Worm (Caenorhabditis elegans) whole organism, L3 larva: ENCODE results near the gene str-28.

ENCODE experiments used
- daf-12 ChIP-seq: fragments of 150-350 bp; optimal IDR thresholded peaks from 2 replicates; lab custom pipeline; 2014; ENCODE audit warnings: missing biosample characterization, missing genetic modification reagents, missing genetic modification characterization
- egl-27 ChIP-seq: sonication (generic microtip); optimal IDR thresholded peaks from 4 replicates; lab custom pipeline; 2017; ENCODE audit warnings: missing biosample characterization, missing genetic modification reagents, missing genetic modification characterization
- elt-3 ChIP-seq, 3 experiments: fragments of 150-350 bp in 1 of 3; sonication (generic microtip) in 2 of 3; optimal IDR thresholded peaks; 2 replicates in 2 of 3; 4 replicates in 1 of 3; lab custom pipeline; 2014 to 2017; ENCODE audit warnings: missing biosample characterization in 3 of 3, missing genetic modification characterization in 3 of 3
- fkh-10 ChIP-seq: sonication (generic microtip); optimal IDR thresholded peaks from 2 replicates; lab custom pipeline; 2017; ENCODE audit warnings: missing biosample characterization, missing genetic modification reagents, missing genetic modification characterization
- fos-1 ChIP-seq: fragments of 150-350 bp; optimal IDR thresholded peaks from 2 replicates; lab custom pipeline; 2014; ENCODE audit warnings: missing biosample characterization, missing genetic modification characterization
- mdl-1 ChIP-seq: fragments of 150-350 bp; optimal IDR thresholded peaks from 2 replicates; lab custom pipeline; 2014; ENCODE audit warnings: missing biosample characterization, missing genetic modification characterization
- nhr-11 ChIP-seq: fragments of 150-350 bp; optimal IDR thresholded peaks from 2 replicates; lab custom pipeline; 2014; ENCODE audit warnings: missing biosample characterization, missing genetic modification characterization
- nhr-12 ChIP-seq: fragments of 150-350 bp; optimal IDR thresholded peaks from 2 replicates; lab custom pipeline; 2014; ENCODE audit warnings: missing biosample characterization, missing genetic modification characterization
- nhr-28 ChIP-seq: fragments of 150-350 bp; optimal IDR thresholded peaks from 2 replicates; lab custom pipeline; 2014; ENCODE audit warnings: missing biosample characterization, missing genetic modification characterization
- pqm-1 ChIP-seq: fragments of 150-350 bp; optimal IDR thresholded peaks from 2 replicates; lab custom pipeline; 2017; ENCODE audit warnings: missing biosample characterization, missing genetic modification characterization, inconsistent platforms
- tbx-2 ChIP-seq: sonication (generic microtip); optimal IDR thresholded peaks from 2 replicates; lab custom pipeline; 2016; ENCODE audit warnings: mild to moderate bottlenecking, missing genetic modification characterization, missing compliant biosample characterization
- unc-62 ChIP-seq: fragments of 150-350 bp; sonication (generic microtip); optimal IDR thresholded peaks from 4 replicates; lab custom pipeline; 2014; ENCODE audit warnings: missing biosample characterization, missing genetic modification reagents, missing genetic modification characterization

DNA sequence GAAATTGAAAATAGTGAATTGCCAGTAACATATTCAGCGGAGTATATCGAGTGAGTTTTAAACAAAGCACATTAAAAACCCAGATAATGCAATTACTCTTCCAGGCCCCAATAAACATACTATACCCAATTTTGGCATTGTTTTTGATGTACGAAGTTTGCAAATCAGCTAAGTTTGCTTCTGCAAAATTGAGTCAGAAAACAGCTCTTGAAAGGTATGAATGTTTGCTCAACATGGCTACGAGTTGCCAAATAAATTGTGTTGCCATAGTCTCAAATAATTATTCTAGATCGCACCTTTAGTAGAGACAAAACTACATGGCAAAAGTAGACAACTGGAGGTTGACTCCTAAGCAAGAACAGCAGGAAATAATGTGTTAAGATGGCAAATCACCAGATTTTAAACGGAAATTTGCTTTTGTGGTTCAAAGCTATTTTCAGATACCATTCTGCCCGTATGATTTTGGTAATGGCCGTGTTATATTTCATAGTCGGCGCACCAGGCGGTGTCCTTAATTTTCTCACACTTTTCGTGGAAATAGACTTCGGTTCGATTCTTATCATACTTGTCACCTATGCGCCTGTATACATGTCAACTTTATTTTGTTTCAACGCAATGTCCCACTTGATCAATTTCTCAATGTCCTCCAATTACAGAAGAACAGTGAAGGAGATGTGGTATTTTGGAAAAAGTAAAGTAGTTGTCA is 40.1 kb downstream of the str-28 start:
- TF ChIP-seq pqm-1 (tag; lab: Kevin White, UChicago) (no peak), mdl-1 (tag; lab: Kevin White, UChicago) (no peak), nhr-28 (tag; lab: Kevin White, UChicago) (no peak), nhr-11 (no peak), egl-27 (tag; lab: Kevin White, UChicago) (no peak), fkh-10 (GFP tag; lab: Kevin White, UChicago) (no peak), daf-12 (tag; lab: Kevin White, UChicago) (no peak), fos-1 (tag; lab: Kevin White, UChicago) (no peak), nhr-12 (tag; lab: Kevin White, UChicago) (no peak), elt-3 (tag; optimal IDR thresholded peaks at IDR 0.05; lab: Kevin White, UChicago) (no peak), tbx-2 (tag; lab: Kevin White, UChicago) (no peak), unc-62 (GFP tag; lab: Kevin White, UChicago) (no peak)
